Fruit fly (Drosophila melanogaster): Measurements from ENCODE around the gene CG2519.

Gene CG2519

dm6 chr3R:5550452-5550851 is 2.9 kb upstream of the CG2519 start (continued):
- TF ChIP-seq pzg (GFP tag; optimal IDR thresholded peaks at IDR 0.05) (peak; percentile 72), repo (GFP tag; optimal IDR thresholded peaks at IDR 0.05) (no peak), ham (GFP tag; IDR thresholded peaks at IDR 0.05) (no peak), CG17328 (GFP tag; IDR thresholded peaks at IDR 0.05) (no peak), HLH54F (GFP tag; optimal IDR thresholded peaks at IDR 0.05) (no peak), scrt (GFP tag; optimal IDR thresholded peaks at IDR 0.05) (no peak), D19A (tag; optimal IDR thresholded peaks at IDR 0.05) (no peak), wek (GFP tag; optimal IDR thresholded peaks at IDR 0.05) (no peak), CG4328 (GFP tag; optimal IDR thresholded peaks at IDR 0.05) (no peak), dpn (GFP tag; optimal IDR thresholded peaks at IDR 0.05) (no peak), Chrac-16 (GFP tag; optimal IDR thresholded peaks at IDR 0.05) (no peak), C15 (GFP tag; IDR thresholded peaks at IDR 0.05) (no peak), E2f2 (GFP tag; IDR thresholded peaks at IDR 0.05) (peak; percentile 96), CkIIα-i1 (GFP tag; IDR thresholded peaks at IDR 0.05) (no peak), CG13287 (GFP tag; IDR thresholded peaks at IDR 0.05; ENCODE audit: partially characterized antibody) (peak; percentile 78), jing (GFP tag; optimal IDR thresholded peaks at IDR 0.05) (no peak), dysf (GFP tag; IDR thresholded peaks at IDR 0.05) (no peak), seq (GFP tag; IDR thresholded peaks at IDR 0.05) (no peak), CG8924 (tag; optimal IDR thresholded peaks at IDR 0.05) (no peak), CG15514 (GFP tag; optimal IDR thresholded peaks at IDR 0.05) (peak; percentile 51), sc (optimal IDR thresholded peaks at IDR 0.05) (no peak), sc (GFP tag; optimal IDR thresholded peaks at IDR 0.05) (no peak), ato (GFP tag; IDR thresholded peaks at IDR 0.05; ENCODE audit: partially characterized antibody) (peak; percentile 56), CG14860 (GFP tag; IDR thresholded peaks at IDR 0.05; ENCODE audit: partially characterized antibody) (peak; percentile 66; the same call in 2 of the 3 replicates), schlank (tag; optimal IDR thresholded peaks at IDR 0.05) (no peak), hth (optimal IDR thresholded peaks at IDR 0.05) (no peak), CG14710 (tag; optimal IDR thresholded peaks at IDR 0.05) (peak; percentile 27), Nf-YC (tag; optimal IDR thresholded peaks at IDR 0.05) (no peak), Antp (GFP tag; optimal IDR thresholded peaks at IDR 0.05) (no peak), CG17612 (GFP tag; IDR thresholded peaks at IDR 0.05) (no peak), CG10979 (tag; optimal IDR thresholded peaks at IDR 0.05) (no peak), CG16863 (GFP tag; optimal IDR thresholded peaks at IDR 0.05) (no peak), CG11247 (GFP tag; IDR thresholded peaks at IDR 0.05) (no peak), da (GFP tag; optimal IDR thresholded peaks at IDR 0.05) (no peak), zfh1 (GFP tag; IDR thresholded peaks at IDR 0.05) (no peak), Neu2 (GFP tag; optimal IDR thresholded peaks at IDR 0.05; ENCODE audit: borderline replicate concordance) (no peak), CG17186 (GFP tag; optimal IDR thresholded peaks at IDR 0.05) (peak; percentile 35), Fer2 (tag; optimal IDR thresholded peaks at IDR 0.05) (no peak), Rfx (GFP tag; IDR thresholded peaks at IDR 0.05) (no peak), gsb-n (tag; optimal IDR thresholded peaks at IDR 0.05) (no peak), odd (GFP tag; optimal IDR thresholded peaks at IDR 0.05) (no peak), CG2120 (GFP tag; optimal IDR thresholded peaks at IDR 0.05) (no peak), CrebB (tag; optimal IDR thresholded peaks at IDR 0.05) (no peak), CG8388 (GFP tag; optimal IDR thresholded peaks at IDR 0.05) (no peak), CG32532 (GFP tag; IDR thresholded peaks at IDR 0.05) (no peak), slp2 (GFP tag; optimal IDR thresholded peaks at IDR 0.05) (no peak), CG31388 (GFP tag; optimal IDR thresholded peaks at IDR 0.05) (no peak), Dfd (GFP tag; optimal IDR thresholded peaks at IDR 0.05) (no peak), Bgb (GFP tag; IDR thresholded peaks at IDR 0.05; ENCODE audit: partially characterized antibody) (peak; percentile 82), ase (GFP tag; IDR thresholded peaks at IDR 0.05) (no peak), row (GFP tag; IDR thresholded peaks at IDR 0.05) (0 out of 3 replicates have a peak, but pooled peaks have one; percentile 12), mld (GFP tag; IDR thresholded peaks at IDR 0.05; ENCODE audit: partially characterized antibody) (peak; percentile 41; the same call in 1 of the 3 replicates)

Measured in whole organism, embryonic.